Worm (Caenorhabditis elegans) whole organism, mixed stage, embryonic: ENCODE measurements around the gene col-124.

ENCODE experiments used
- bed-3 ChIP-seq: fragments of 200-800 bp; sonication (Bioruptor generic); optimal IDR thresholded peaks from 3 replicates; lab custom pipeline; 2018; ENCODE audit warnings: mild to moderate bottlenecking, missing genetic modification characterization, moderate library complexity, missing compliant biosample characterization
- ceh-39 ChIP-seq: fragments of 150-350 bp; optimal IDR thresholded peaks from 2 replicates; lab custom pipeline; 2014; ENCODE audit warnings: missing biosample characterization, missing genetic modification characterization
- ces-1 ChIP-seq: fragments of 150-350 bp; optimal IDR thresholded peaks from 2 replicates; lab custom pipeline; 2014; ENCODE audit warnings: missing biosample characterization, missing genetic modification reagents, missing genetic modification characterization
- elt-3 ChIP-seq: fragments of 150-350 bp; optimal IDR thresholded peaks from 2 replicates; lab custom pipeline; 2014; ENCODE audit warnings: missing biosample characterization, missing genetic modification characterization
- flh-1 ChIP-seq: fragments of 200-800 bp; sonication (Bioruptor generic); optimal IDR thresholded peaks from 2 replicates; lab custom pipeline; 2018; ENCODE audit warnings: mild to moderate bottlenecking, missing genetic modification characterization, moderate library complexity, missing compliant biosample characterization
- lin-13 ChIP-seq: fragments of 150-350 bp; optimal IDR thresholded peaks from 2 replicates; lab custom pipeline; 2014; ENCODE audit warnings: missing biosample characterization, missing genetic modification characterization
- lsy-2 ChIP-seq: fragments of 150-350 bp; optimal IDR thresholded peaks from 2 replicates; lab custom pipeline; 2014; ENCODE audit warnings: missing biosample characterization, missing genetic modification characterization
- nhr-237 ChIP-seq: fragments of 150-350 bp; optimal IDR thresholded peaks from 2 replicates; lab custom pipeline; 2014; ENCODE audit warnings: missing biosample characterization, missing genetic modification characterization
- nhr-76 ChIP-seq: sonication (generic microtip); optimal IDR thresholded peaks from 2 replicates; lab custom pipeline; 2017; ENCODE audit warnings: missing biosample characterization, missing genetic modification characterization
- pha-4 ChIP-seq: fragments of 150-350 bp; optimal IDR thresholded peaks from 2 replicates; lab custom pipeline; 2018; ENCODE audit warnings: missing biosample characterization, missing genetic modification reagents, missing genetic modification characterization
- snpc-4 ChIP-seq: fragments of 150-350 bp; optimal IDR thresholded peaks from 2 replicates; lab custom pipeline; 2014; ENCODE audit warnings: missing biosample characterization, missing genetic modification characterization
- unc-62 ChIP-seq: fragments of 150-350 bp; optimal IDR thresholded peaks from 2 replicates; lab custom pipeline; 2014; ENCODE audit warnings: missing biosample characterization, missing genetic modification reagents, missing genetic modification characterization
- ztf-11 ChIP-seq: fragments of 150-350 bp; optimal IDR thresholded peaks from 2 replicates; lab custom pipeline; 2014; ENCODE audit warnings: missing biosample characterization, missing genetic modification characterization

DNA sequence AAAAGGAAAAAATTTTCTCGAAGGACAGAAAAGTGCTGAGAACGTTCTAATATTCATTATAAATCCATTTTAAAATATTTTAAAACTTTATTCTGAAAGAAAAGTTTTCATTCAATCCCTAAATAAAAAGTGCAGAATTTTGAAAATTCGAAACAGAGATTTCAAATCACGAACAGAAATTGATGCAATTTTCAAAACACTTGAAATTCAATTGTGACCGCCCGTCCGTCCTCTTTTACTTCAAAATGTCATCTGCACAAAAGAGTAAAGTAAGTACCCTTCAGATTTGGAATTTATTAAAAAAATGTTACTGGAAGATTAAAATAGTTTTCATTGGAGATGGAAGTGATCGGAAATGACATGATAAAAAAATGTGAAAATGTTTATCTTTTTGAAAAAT lies 27.7 kb upstream of the col-124 start:
- TF ChIP-seq ces-1 (GFP tag; lab: Kevin White, UChicago) (peak; percentile 87), pha-4 (tag; lab: Kevin White, UChicago) (no peak), nhr-76 (tag; lab: Kevin White, UChicago) (no peak), ceh-39 (tag; lab: Kevin White, UChicago) (no peak), unc-62 (no peak), bed-3 (GFP tag; lab: Kevin White, UChicago) (no peak), lin-13 (no peak), lsy-2 (tag; lab: Kevin White, UChicago) (no peak), elt-3 (tag; lab: Kevin White, UChicago) (no peak), snpc-4 (tag; lab: Kevin White, UChicago) (no peak), ztf-11 (tag; lab: Kevin White, UChicago) (no peak), flh-1 (GFP tag; lab: Kevin White, UChicago) (no peak), nhr-237 (no peak)
